Comparison of ENCODE assay signal across 4 fruit fly cellular contexts in genomic region chrX:6993753-6994152, dm6.
A peak's percentile ranks its signal among the peaks of the same experiment; 100 is the strongest.
TF ChIP-seq lines count a peak whose summit lies in the region.

No protein-coding gene starts in this region.

TF ChIP-seq in whole organism, adult, 20 proteins besides CTCF, POLR2A, EP300 and RAD21 (continued from another document):
- TF ChIP-seq CG14711 (tag; optimal IDR thresholded peaks at IDR 0.05; lab: Kevin White, UChicago) (peak; percentile 84), CG7045 (GFP tag; optimal IDR thresholded peaks at IDR 0.05; lab: Kevin White, UChicago) (peak; percentile 11)
TF ChIP-seq in whole organism, adult: peak in this region for 13.

TF ChIP-seq in whole organism, embryonic, 481 proteins besides CTCF, POLR2A, EP300 and RAD21 (continued from another document and continues in another):
- TF ChIP-seq amos (GFP tag; IDR thresholded peaks at IDR 0.05; lab: Robert Waterston, UW; ENCODE audit: partially characterized antibody) (no peak), vvl (GFP tag; IDR thresholded peaks at IDR 0.05; lab: Robert Waterston, UW) (peak; percentile 89), CG10209 (GFP tag; optimal IDR thresholded peaks at IDR 0.05; lab: Kevin White, UChicago) (peak; percentile 70), CG11247 (GFP tag; IDR thresholded peaks at IDR 0.05; lab: Robert Waterston, UW) (peak; percentile 59), hth (optimal IDR thresholded peaks at IDR 0.05; lab: Kevin White, UChicago) (no peak), stwl (tag; optimal IDR thresholded peaks at IDR 0.05; lab: Kevin White, UChicago) (no peak), Tbp (GFP tag; optimal IDR thresholded peaks at IDR 0.05; lab: Kevin White, UChicago) (no peak), nerfin-1 (tag; optimal IDR thresholded peaks at IDR 0.05; lab: Kevin White, UChicago) (peak; percentile 22), MTF-1 (GFP tag; optimal IDR thresholded peaks at IDR 0.05; lab: Kevin White, UChicago; ENCODE audit: borderline replicate concordance) (no peak), p53 (GFP tag; optimal IDR thresholded peaks at IDR 0.05; lab: Kevin White, UChicago) (no peak), CG34422 (GFP tag; IDR thresholded peaks at IDR 0.05; lab: Robert Waterston, UW) (peak; percentile 86), Xbp1 (GFP tag; optimal IDR thresholded peaks at IDR 0.05; lab: Kevin White, UChicago) (peak; percentile 74), CG9932 (GFP tag; IDR thresholded peaks at IDR 0.05; lab: Robert Waterston, UW) (peak; percentile 77), Gug (GFP tag; IDR thresholded peaks at IDR 0.05; lab: Robert Waterston, UW) (peak; percentile 71; the same call in 3 of the 4 replicates), BEAF-32 (GFP tag; optimal IDR thresholded peaks at IDR 0.05; lab: Kevin White, UChicago) (no peak), sc (optimal IDR thresholded peaks at IDR 0.05; lab: Kevin White, UChicago) (no peak), sc (GFP tag; optimal IDR thresholded peaks at IDR 0.05; lab: Kevin White, UChicago) (no peak), jing (GFP tag; optimal IDR thresholded peaks at IDR 0.05; lab: Kevin White, UChicago) (peak; percentile 38), Awh (GFP tag; IDR thresholded peaks at IDR 0.05; lab: Robert Waterston, UW) (peak; percentile 70), Gsc (GFP tag; IDR thresholded peaks at IDR 0.05; lab: Robert Waterston, UW) (peak; percentile 39; the same call in 1 of the 2 replicates), Asciz (GFP tag; optimal IDR thresholded peaks at IDR 0.05; lab: Kevin White, UChicago) (peak; percentile 27), CG4424 (GFP tag; optimal IDR thresholded peaks at IDR 0.05; lab: Kevin White, UChicago) (peak; percentile 75), Dip2 (GFP tag; IDR thresholded peaks at IDR 0.05; lab: Robert Waterston, UW) (no peak), CG12391 (tag; optimal IDR thresholded peaks at IDR 0.05; lab: Kevin White, UChicago) (peak; percentile 68), Neu2 (GFP tag; optimal IDR thresholded peaks at IDR 0.05; lab: Kevin White, UChicago; ENCODE audit: borderline replicate concordance) (no peak), corto (GFP tag; optimal IDR thresholded peaks at IDR 0.05; lab: Kevin White, UChicago) (peak; percentile 73), croc (GFP tag; conservative IDR thresholded peaks at IDR 0.05; lab: Robert Waterston, UW) (peak; percentile 47; the same call in 2 of the 3 replicates), Eip74EF (GFP tag; optimal IDR thresholded peaks at IDR 0.05; lab: Kevin White, UChicago) (peak in 1 of 2 experiments; percentile 24), CG17359 (tag; optimal IDR thresholded peaks at IDR 0.05; lab: Kevin White, UChicago) (peak; percentile 78), Kr (GFP tag; optimal IDR thresholded peaks at IDR 0.05; lab: Kevin White, UChicago) (no peak), CG7357 (GFP tag; IDR thresholded peaks at IDR 0.05; lab: Robert Waterston, UW) (peak; percentile 63; the same call in 1 of the 3 replicates), CG14965 (GFP tag; optimal IDR thresholded peaks at IDR 0.05; lab: Kevin White, UChicago; ENCODE audit: borderline replicate concordance) (no peak), CG6175 (GFP tag; IDR thresholded peaks at IDR 0.05; lab: Robert Waterston, UW) (peak; percentile 62; the same call in 2 of the 3 replicates), pum (GFP tag; optimal IDR thresholded peaks at IDR 0.05; lab: Kevin White, UChicago) (peak; percentile 59), CG6272 (GFP tag; IDR thresholded peaks at IDR 0.05; lab: Robert Waterston, UW) (peak; percentile 64), CG9876 (GFP tag; optimal IDR thresholded peaks at IDR 0.05; lab: Kevin White, UChicago) (peak; percentile 59), Usf (GFP tag; optimal IDR thresholded peaks at IDR 0.05; lab: Kevin White, UChicago) (peak; percentile 27), ac (GFP tag; optimal IDR thresholded peaks at IDR 0.05; lab: Kevin White, UChicago) (no peak), CG8924 (tag; optimal IDR thresholded peaks at IDR 0.05; lab: Kevin White, UChicago) (peak; percentile 52), CG11696 (GFP tag; IDR thresholded peaks at IDR 0.05; lab: Robert Waterston, UW) (peak; percentile 57; the same call in 1 of the 2 replicates), CG30020 (tag; optimal IDR thresholded peaks at IDR 0.05; lab: Kevin White, UChicago) (no peak)

TF ChIP-seq in whole organism, prepupa, 60 proteins besides CTCF, POLR2A, EP300 and RAD21 (continued from another document):
- TF ChIP-seq Sox102F (GFP tag; optimal IDR thresholded peaks at IDR 0.05; lab: Kevin White, UChicago) = peak; percentile 73
- 0 out of 2 replicates have a peak, but pooled peaks have one; percentile 25 for TF ChIP-seq CG15336 (GFP tag; IDR thresholded peaks at IDR 0.05; lab: Robert Waterston, UW)
- TF ChIP-seq CG11762 (GFP tag; optimal IDR thresholded peaks at IDR 0.05; lab: Kevin White, UChicago; ENCODE audit: insufficient read depth) = peak; percentile 39
- TF ChIP-seq lz (GFP tag; optimal IDR thresholded peaks at IDR 0.05; lab: Kevin White, UChicago) = peak; percentile 78
- TF ChIP-seq vri (GFP tag; optimal IDR thresholded peaks at IDR 0.05; lab: Kevin White, UChicago) = peak; percentile 76
- TF ChIP-seq Eip78C (GFP tag; lab: Kevin White, UChicago) = peak; percentile 77
- TF ChIP-seq CG6276 (GFP tag; optimal IDR thresholded peaks at IDR 0.05; lab: Kevin White, UChicago) = no peak
- peak; percentile 62 for TF ChIP-seq OdsH (GFP tag; optimal IDR thresholded peaks at IDR 0.05; lab: Kevin White, UChicago)
- peak; percentile 89 for TF ChIP-seq CG31627 (GFP tag; optimal IDR thresholded peaks at IDR 0.05; lab: Kevin White, UChicago)
- peak; percentile 86 for TF ChIP-seq cyc (GFP tag; optimal IDR thresholded peaks at IDR 0.05; lab: Kevin White, UChicago)
- TF ChIP-seq CG8119 (GFP tag; IDR thresholded peaks at IDR 0.05; lab: Robert Waterston, UW) = no peak
- TF ChIP-seq CG8319 (GFP tag; optimal IDR thresholded peaks at IDR 0.05; lab: Kevin White, UChicago) = peak; percentile 39
- peak; percentile 27 for TF ChIP-seq CG32006 (GFP tag; optimal IDR thresholded peaks at IDR 0.05; lab: Kevin White, UChicago)
- peak; percentile 48 for TF ChIP-seq acj6 (GFP tag; optimal IDR thresholded peaks at IDR 0.05; lab: Kevin White, UChicago)
- no peak for TF ChIP-seq CG11294 (GFP tag; IDR thresholded peaks at IDR 0.05; lab: Robert Waterston, UW)
- TF ChIP-seq esn (GFP tag; optimal IDR thresholded peaks at IDR 0.05; lab: Kevin White, UChicago) = peak; percentile 86
- no peak for TF ChIP-seq Hr4 (GFP tag; optimal IDR thresholded peaks at IDR 0.05; lab: Kevin White, UChicago)
- TF ChIP-seq net (GFP tag; optimal IDR thresholded peaks at IDR 0.05; lab: Kevin White, UChicago) = peak; percentile 25
- no peak for TF ChIP-seq fkh (GFP tag; optimal IDR thresholded peaks at IDR 0.05; lab: Kevin White, UChicago)
- TF ChIP-seq Smox (GFP tag; optimal IDR thresholded peaks at IDR 0.05; lab: Kevin White, UChicago) = peak; percentile 83
- TF ChIP-seq Eip93F (GFP tag; optimal IDR thresholded peaks at IDR 0.05; lab: Kevin White, UChicago) = peak; percentile 34
- TF ChIP-seq achi (GFP tag; optimal IDR thresholded peaks at IDR 0.05; lab: Kevin White, UChicago) = peak; percentile 47
- TF ChIP-seq Sox14 (GFP tag; optimal IDR thresholded peaks at IDR 0.05; lab: Kevin White, UChicago) = peak; percentile 68
- TF ChIP-seq svp (GFP tag; lab: Kevin White, UChicago) = peak; percentile 88
- TF ChIP-seq CG34406 (GFP tag; optimal IDR thresholded peaks at IDR 0.05; lab: Kevin White, UChicago) = peak; percentile 57
- peak; percentile 14 for TF ChIP-seq Eip75B (GFP tag; optimal IDR thresholded peaks at IDR 0.05; lab: Kevin White, UChicago)
- TF ChIP-seq CG4318 (GFP tag; optimal IDR thresholded peaks at IDR 0.05; lab: Kevin White, UChicago) = no peak
- peak; percentile 86 for TF ChIP-seq topi (GFP tag; optimal IDR thresholded peaks at IDR 0.05; lab: Kevin White, UChicago)
- TF ChIP-seq spab (GFP tag; optimal IDR thresholded peaks at IDR 0.05; lab: Kevin White, UChicago) = no peak
- peak; percentile 39 for TF ChIP-seq CG10631 (GFP tag; optimal IDR thresholded peaks at IDR 0.05; lab: Kevin White, UChicago)

TF ChIP-seq in whole organism, wandering third instar larva, 38 proteins besides CTCF, POLR2A, EP300 and RAD21 (continued from another document):
- peak; percentile 88 for TF ChIP-seq br (GFP tag; optimal IDR thresholded peaks at IDR 0.05; lab: Kevin White, UChicago)
- no peak for TF ChIP-seq usp (GFP tag; optimal IDR thresholded peaks at IDR 0.05; lab: Kevin White, UChicago)
- peak; percentile 82 for TF ChIP-seq fru (GFP tag; optimal IDR thresholded peaks at IDR 0.05; lab: Kevin White, UChicago)
- peak; percentile 79 for TF ChIP-seq CG32264 (GFP tag; optimal IDR thresholded peaks at IDR 0.05; lab: Kevin White, UChicago)
- TF ChIP-seq dl (GFP tag; optimal IDR thresholded peaks at IDR 0.05; lab: Kevin White, UChicago; ENCODE audit: insufficient read depth in 1 of 2, partially characterized antibody in 2 of 2) = no peak
- no peak for TF ChIP-seq Dif (GFP tag; optimal IDR thresholded peaks at IDR 0.05; lab: Kevin White, UChicago; ENCODE audit: partially characterized antibody)
- peak; percentile 83 for TF ChIP-seq dmrt93B (GFP tag; optimal IDR thresholded peaks at IDR 0.05; lab: Kevin White, UChicago)
- no peak for TF ChIP-seq Vsx2 (GFP tag; optimal IDR thresholded peaks at IDR 0.05; lab: Kevin White, UChicago; ENCODE audit: partially characterized antibody)
